Fruit fly (Drosophila melanogaster) Kc167 (cell line): ENCODE measurements around the gene CG14015.

Experiments
- Myc ChIP-seq: fragments of >200 bp; optimal IDR thresholded peaks from 2 replicates; lab custom pipeline; 2017; ENCODE audit warnings: missing external identifiers
- psq ChIP-seq: fragments of >200 bp; optimal IDR thresholded peaks from 2 replicates; lab custom pipeline; 2017; ENCODE audit warnings: missing external identifiers

- TF ChIP-seq Myc (lab: Kevin White, UChicago): no peak
- no peak for TF ChIP-seq psq (lab: Kevin White, UChicago)
These were observed 12.5 kb upstream of the CG14015 start, which contains the start of gene CG18269 for dm6 chr2L:5551538-5551937.
